Fruit fly (Drosophila melanogaster): ENCODE data around the gene CG8312.

The CG8312 gene

DNA sequence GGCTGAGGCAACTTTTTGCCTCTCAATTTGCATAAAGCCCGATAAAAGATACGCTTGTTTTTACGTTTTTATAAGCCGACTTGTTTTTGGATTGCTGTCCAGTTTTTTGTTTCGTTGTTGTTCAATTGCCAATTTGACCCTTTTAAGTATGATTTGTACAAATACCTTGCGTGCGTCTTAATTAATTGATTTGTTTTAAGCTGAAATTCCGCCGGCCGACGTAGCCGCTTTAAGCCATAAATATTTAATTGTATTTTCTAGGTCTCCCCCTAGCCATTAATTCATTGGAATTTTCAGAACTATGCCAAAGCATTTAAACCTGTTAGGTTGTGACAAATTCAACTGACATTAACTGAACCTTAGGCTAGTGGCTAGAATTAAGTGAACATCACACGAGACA is 5.5 kb downstream of the CG8312 start:
- TF ChIP-seq CrebA (GFP tag; optimal IDR thresholded peaks at IDR 0.05; ENCODE audit: borderline replicate concordance) (no peak), woc (GFP tag; optimal IDR thresholded peaks at IDR 0.05) (no peak), CG32264 (GFP tag; optimal IDR thresholded peaks at IDR 0.05) (no peak), rgr (GFP tag; optimal IDR thresholded peaks at IDR 0.05) (no peak), h (GFP tag; optimal IDR thresholded peaks at IDR 0.05) (no peak)

DNA sequence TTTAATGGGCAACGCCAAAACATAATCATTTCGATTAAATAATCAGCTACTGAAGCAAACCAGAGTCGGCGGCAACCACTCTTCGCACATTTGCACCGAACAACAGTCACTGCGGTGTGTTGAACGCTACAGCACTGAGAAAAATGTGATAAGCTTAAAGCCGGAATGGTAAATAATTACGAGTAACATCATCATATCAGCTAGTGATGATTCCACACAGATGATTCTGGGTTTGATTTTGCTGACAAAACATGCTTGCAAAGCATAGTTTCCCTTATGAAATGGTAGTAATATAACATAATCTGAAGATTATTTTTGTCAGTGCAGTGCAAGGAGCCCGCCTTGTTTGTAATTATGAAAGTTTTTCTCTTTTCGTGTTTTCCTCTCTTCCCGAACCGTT is 7.0 kb downstream of the CG8312 start:
- TF ChIP-seq foxo (GFP tag; optimal IDR thresholded peaks at IDR 0.05) = peak in 1 of 2 experiments; percentile 70
- TF ChIP-seq brk (GFP tag; optimal IDR thresholded peaks at IDR 0.05) = no peak
- TF ChIP-seq h (GFP tag; optimal IDR thresholded peaks at IDR 0.05) = peak; percentile 65
- no peak for TF ChIP-seq Myc (optimal IDR thresholded peaks at IDR 0.05)
- no peak for TF ChIP-seq sage (GFP tag; optimal IDR thresholded peaks at IDR 0.05)
- TF ChIP-seq GATAd (GFP tag; optimal IDR thresholded peaks at IDR 0.05) = no peak
- no peak for TF ChIP-seq Jra (GFP tag; optimal IDR thresholded peaks at IDR 0.05)
- TF ChIP-seq N (GFP tag; optimal IDR thresholded peaks at IDR 0.05) = no peak
- peak; percentile 42 for TF ChIP-seq psq (GFP tag; optimal IDR thresholded peaks at IDR 0.05)
- no peak for TF ChIP-seq sv (GFP tag; optimal IDR thresholded peaks at IDR 0.05)
- TF ChIP-seq Abd-B (GFP tag; optimal IDR thresholded peaks at IDR 0.05) = no peak
- peak; percentile 29 for TF ChIP-seq OdsH (GFP tag; optimal IDR thresholded peaks at IDR 0.05)
- TF ChIP-seq Hr83 (GFP tag; optimal IDR thresholded peaks at IDR 0.05; ENCODE audit: poor library complexity, severe bottlenecking) = no peak
- TF ChIP-seq CG32264 (GFP tag; optimal IDR thresholded peaks at IDR 0.05) = no peak
- TF ChIP-seq br (GFP tag; optimal IDR thresholded peaks at IDR 0.05) = peak; percentile 59
- TF ChIP-seq ey (GFP tag; optimal IDR thresholded peaks at IDR 0.05) = peak; percentile 53
- no peak for TF ChIP-seq CrebA (GFP tag; optimal IDR thresholded peaks at IDR 0.05; ENCODE audit: borderline replicate concordance)
- TF ChIP-seq fru (GFP tag; optimal IDR thresholded peaks at IDR 0.05) = peak; percentile 52
- TF ChIP-seq usp (GFP tag; optimal IDR thresholded peaks at IDR 0.05) = no peak
- no peak for TF ChIP-seq Hr78 (GFP tag; optimal IDR thresholded peaks at IDR 0.05)
- TF ChIP-seq Rel (GFP tag; optimal IDR thresholded peaks at IDR 0.05) = no peak
- no peak for TF ChIP-seq Rel (tag; optimal IDR thresholded peaks at IDR 0.05)
- no peak for TF ChIP-seq Vsx2 (GFP tag; optimal IDR thresholded peaks at IDR 0.05; ENCODE audit: partially characterized antibody)
- TF ChIP-seq Sp1 (GFP tag; optimal IDR thresholded peaks at IDR 0.05) = peak; percentile 41
- no peak for TF ChIP-seq jim (GFP tag; optimal IDR thresholded peaks at IDR 0.05)
- TF ChIP-seq CG9705 (GFP tag; optimal IDR thresholded peaks at IDR 0.05) = no peak
- no peak for TF ChIP-seq tai (GFP tag; optimal IDR thresholded peaks at IDR 0.05)
- TF ChIP-seq Hnf4 (GFP tag; optimal IDR thresholded peaks at IDR 0.05) = peak; percentile 24
- TF ChIP-seq woc (GFP tag; optimal IDR thresholded peaks at IDR 0.05) = no peak
- TF ChIP-seq Dif (GFP tag; optimal IDR thresholded peaks at IDR 0.05; ENCODE audit: partially characterized antibody) = no peak
- peak; percentile 21 for TF ChIP-seq dmrt93B (GFP tag; optimal IDR thresholded peaks at IDR 0.05)
- TF ChIP-seq pan (optimal IDR thresholded peaks at IDR 0.05) = no peak
- peak; percentile 55 for TF ChIP-seq HLH106 (tag; optimal IDR thresholded peaks at IDR 0.05)
- TF ChIP-seq rgr (GFP tag; optimal IDR thresholded peaks at IDR 0.05) = peak; percentile 50
- no peak for TF ChIP-seq dl (GFP tag; optimal IDR thresholded peaks at IDR 0.05; ENCODE audit: insufficient read depth in 1 of 2, partially characterized antibody in 2 of 2)
- TF ChIP-seq lola (GFP tag; optimal IDR thresholded peaks at IDR 0.05) = no peak
- no peak for TF ChIP-seq Mio (GFP tag; optimal IDR thresholded peaks at IDR 0.05)
- TF ChIP-seq Dfd (GFP tag; optimal IDR thresholded peaks at IDR 0.05) = no peak
- no peak for TF ChIP-seq dsf (GFP tag; optimal IDR thresholded peaks at IDR 0.05; ENCODE audit: borderline replicate concordance)

DNA sequence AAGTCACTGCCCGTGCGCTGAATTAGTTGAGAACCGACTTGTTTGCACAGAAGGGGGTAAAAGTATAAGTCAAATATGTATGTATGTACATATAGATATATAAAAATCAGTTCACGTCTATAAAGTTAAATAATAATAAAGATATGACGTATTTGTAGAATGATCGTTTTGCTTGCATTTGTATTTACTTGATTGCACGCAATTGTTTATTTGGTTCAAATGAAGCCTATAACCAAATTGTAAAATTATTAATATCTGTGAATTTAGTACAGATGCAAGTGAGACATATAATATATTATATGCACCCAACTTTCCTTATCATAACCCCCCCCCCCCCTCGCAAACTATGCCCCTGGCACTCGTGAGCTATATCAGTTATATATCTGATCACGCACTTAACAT is 9.4 kb downstream of the CG8312 start:
- TF ChIP-seq OdsH (GFP tag; optimal IDR thresholded peaks at IDR 0.05) = peak; percentile 27
- TF ChIP-seq h (GFP tag; optimal IDR thresholded peaks at IDR 0.05) = peak; percentile 31
- peak; percentile 30 for TF ChIP-seq psq (GFP tag; optimal IDR thresholded peaks at IDR 0.05)
- TF ChIP-seq Sp1 (GFP tag; optimal IDR thresholded peaks at IDR 0.05) = peak; percentile 51
- no peak for TF ChIP-seq Rel (GFP tag; optimal IDR thresholded peaks at IDR 0.05)
- TF ChIP-seq Rel (tag; optimal IDR thresholded peaks at IDR 0.05) = no peak
- TF ChIP-seq rgr (GFP tag; optimal IDR thresholded peaks at IDR 0.05) = peak; percentile 20
- peak in 1 of 2 experiments; percentile 41 for TF ChIP-seq foxo (GFP tag; optimal IDR thresholded peaks at IDR 0.05)
- TF ChIP-seq Vsx2 (GFP tag; optimal IDR thresholded peaks at IDR 0.05; ENCODE audit: partially characterized antibody) = no peak

Data from whole organism, wandering third instar larva.